Fruit fly (Drosophila melanogaster) whole organism, embryonic: Measurements from ENCODE around the gene Lamtor5.
A peak's percentile ranks its signal among the peaks of the same experiment; 100 is the strongest.

Experiments
- Abd-B ChIP-seq: fragments of 200-800 bp; sonication (Bioruptor generic); optimal IDR thresholded peaks from 2 replicates; lab custom pipeline; 2018; ENCODE audit warnings: missing biosample characterization, mild to moderate bottlenecking, missing genetic modification characterization, moderate library complexity
- Blimp-1 ChIP-seq: fragments of 200-800 bp; sonication (Bioruptor generic); optimal IDR thresholded peaks from 3 replicates; lab custom pipeline; 2018; ENCODE audit warnings: missing biosample characterization, missing genetic modification characterization, mild to moderate bottlenecking, moderate library complexity, missing genetic modification reagents
- C15 ChIP-seq: fragments of 200-800 bp; sonication (Bioruptor generic); IDR thresholded peaks from 3 replicates; pipeline ENCODE4 v1.3.6; 2022; ENCODE audit warnings: missing biosample characterization, missing genetic modification characterization
- CG1024 ChIP-seq: fragments of 200-800 bp; sonication (Bioruptor generic); IDR thresholded peaks from 2 replicates; pipeline ENCODE4 v1.3.6; 2022; ENCODE audit warnings: missing biosample characterization, missing genetic modification characterization
- CG11093 ChIP-seq: fragments of 200-800 bp; sonication (Bioruptor generic); IDR thresholded peaks from 3 replicates; pipeline ENCODE4 v1.3.6; 2022; ENCODE audit warnings: missing biosample characterization, missing genetic modification characterization
- CG11398 ChIP-seq: fragments of 200-800 bp; sonication (Bioruptor generic); optimal IDR thresholded peaks from 2 replicates; lab custom pipeline; 2016; ENCODE audit warnings: missing biosample characterization, missing genetic modification characterization
- CG12299 ChIP-seq: fragments of 200-800 bp; sonication (Bioruptor generic); optimal IDR thresholded peaks from 2 replicates; lab custom pipeline; 2018; ENCODE audit warnings: missing biosample characterization, mild to moderate bottlenecking, missing genetic modification characterization
- CG12391 ChIP-seq: fragments of 200-800 bp; sonication (Bioruptor generic); optimal IDR thresholded peaks from 3 replicates; lab custom pipeline; 2018; ENCODE audit warnings: missing biosample characterization, mild to moderate bottlenecking, missing genetic modification characterization, moderate library complexity
- CG16863 ChIP-seq: fragments of 200-800 bp; sonication (Bioruptor generic); optimal IDR thresholded peaks from 3 replicates; lab custom pipeline; 2016; ENCODE audit warnings: missing biosample characterization, missing genetic modification characterization
- CG17359 ChIP-seq: fragments of 200-800 bp; sonication (Bioruptor generic); optimal IDR thresholded peaks from 3 replicates; lab custom pipeline; 2018; ENCODE audit warnings: missing biosample characterization, mild to moderate bottlenecking, missing genetic modification characterization, moderate library complexity
- CG17361 ChIP-seq: fragments of 200-800 bp; sonication (Bioruptor generic); IDR thresholded peaks from 3 replicates; pipeline ENCODE4 v1.3.6; 2022; ENCODE audit warnings: missing biosample characterization, missing genetic modification characterization
- CG2129 ChIP-seq: fragments of 200-800 bp; sonication (Bioruptor generic); IDR thresholded peaks from 2 replicates; pipeline ENCODE4 v1.3.6; 2022; ENCODE audit warnings: missing biosample characterization, missing genetic modification characterization; ENCODE audit not compliant: partially characterized antibody
- CG5953 ChIP-seq: fragments of 200-800 bp; sonication (Bioruptor generic); IDR thresholded peaks from 2 replicates; pipeline ENCODE4 v1.3.6; 2022; ENCODE audit warnings: missing biosample characterization, missing genetic modification characterization
- CG7786 ChIP-seq: fragments of 200-800 bp; sonication (Bioruptor generic); optimal IDR thresholded peaks from 2 replicates; lab custom pipeline; 2016; ENCODE audit warnings: missing biosample characterization, missing genetic modification characterization
- CG8290 ChIP-seq, 3 experiments: fragments of 200-800 bp; sonication (Bioruptor generic); optimal IDR thresholded peaks; 2 replicates each; lab custom pipeline; 2016 to 2019; ENCODE audit warnings: missing biosample characterization in 3 of 3, missing genetic modification characterization in 3 of 3, mild to moderate bottlenecking in 2 of 3, moderate library complexity in 1 of 3
- CG8359 ChIP-seq: fragments of 200-800 bp; sonication (Bioruptor generic); optimal IDR thresholded peaks from 2 replicates; lab custom pipeline; 2017; ENCODE audit warnings: missing biosample characterization, mild to moderate bottlenecking, missing genetic modification characterization, borderline replicate concordance
- CG9817 ChIP-seq: fragments of 200-800 bp; sonication (Bioruptor generic); optimal IDR thresholded peaks from 2 replicates; lab custom pipeline; 2018; ENCODE audit warnings: missing biosample characterization, mild to moderate bottlenecking, missing genetic modification characterization, moderate library complexity
- Dfd ChIP-seq, 2 experiments: fragments of >200 bp; optimal IDR thresholded peaks; 2 replicates each; lab custom pipeline; 2017; ENCODE audit warnings: missing biosample characterization in 2 of 2, missing genetic modification characterization in 2 of 2
- Dp ChIP-seq: fragments of 200-800 bp; sonication (Bioruptor generic); optimal IDR thresholded peaks from 2 replicates; lab custom pipeline; 2018; ENCODE audit warnings: missing biosample characterization, mild to moderate bottlenecking, missing genetic modification characterization, moderate library complexity
- H2.0 ChIP-seq: fragments of 200-800 bp; sonication (Bioruptor generic); IDR thresholded peaks from 2 replicates; pipeline ENCODE4 v1.3.6; 2022; ENCODE audit warnings: missing biosample characterization, missing genetic modification characterization
- HmgD ChIP-seq: fragments of 200-800 bp; sonication (Bioruptor generic); optimal IDR thresholded peaks from 3 replicates; lab custom pipeline; 2016; ENCODE audit warnings: missing biosample characterization, missing genetic modification characterization
- Hr3 ChIP-seq: fragments of 200-800 bp; sonication (Bioruptor generic); optimal IDR thresholded peaks from 3 replicates; lab custom pipeline; 2016; ENCODE audit warnings: missing biosample characterization, missing genetic modification characterization
- Hr39 ChIP-seq: fragments of >200 bp; optimal IDR thresholded peaks from 2 replicates; lab custom pipeline; 2017
- Lhr ChIP-seq: fragments of 200-800 bp; sonication (Bioruptor generic); optimal IDR thresholded peaks from 3 replicates; lab custom pipeline; 2017; ENCODE audit warnings: mild to moderate bottlenecking, missing biosample characterization, missing genetic modification reagents, missing genetic modification characterization
- Max ChIP-seq: fragments of 200-800 bp; sonication (Bioruptor generic); optimal IDR thresholded peaks from 2 replicates; lab custom pipeline; 2016; ENCODE audit warnings: missing biosample characterization, mild to moderate bottlenecking, missing genetic modification characterization
- Tbp ChIP-seq: fragments of >200 bp; optimal IDR thresholded peaks from 2 replicates; lab custom pipeline; 2018; ENCODE audit warnings: missing biosample characterization, missing genetic modification characterization
- ac ChIP-seq: fragments of 200-800 bp; sonication (Bioruptor generic); optimal IDR thresholded peaks from 3 replicates; lab custom pipeline; 2017; ENCODE audit warnings: missing biosample characterization, mild to moderate bottlenecking, missing genetic modification characterization
- bowl ChIP-seq: fragments of 200-800 bp; sonication (Bioruptor generic); IDR thresholded peaks from 2 replicates; pipeline ENCODE4 v1.3.6; 2022; ENCODE audit warnings: missing biosample characterization, missing genetic modification characterization
- dati ChIP-seq: fragments of 200-800 bp; sonication (Bioruptor generic); IDR thresholded peaks from 2 replicates; pipeline ENCODE4 v1.3.6; 2022; ENCODE audit warnings: missing biosample characterization, missing genetic modification characterization
- ewg ChIP-seq: fragments of 200-800 bp; sonication (Bioruptor generic); optimal IDR thresholded peaks from 3 replicates; lab custom pipeline; 2017; ENCODE audit warnings: mild to moderate bottlenecking, missing biosample characterization, missing genetic modification reagents, missing genetic modification characterization
- ftz-f1 ChIP-seq: fragments of 200-800 bp; sonication (Bioruptor generic); optimal IDR thresholded peaks from 2 replicates; lab custom pipeline; 2016; ENCODE audit warnings: missing biosample characterization, missing genetic modification characterization
- gcm ChIP-seq: fragments of 200-800 bp; sonication (Bioruptor generic); optimal IDR thresholded peaks from 2 replicates; lab custom pipeline; 2019; ENCODE audit warnings: missing biosample characterization, mild to moderate bottlenecking, missing genetic modification characterization, moderate library complexity
- gfzf ChIP-seq: fragments of 200-800 bp; sonication (Bioruptor generic); optimal IDR thresholded peaks from 2 replicates; lab custom pipeline; 2016; ENCODE audit warnings: missing biosample characterization, mild to moderate bottlenecking, missing genetic modification characterization, moderate library complexity
- gsb-n ChIP-seq: fragments of 200-800 bp; sonication (Bioruptor generic); optimal IDR thresholded peaks from 3 replicates; lab custom pipeline; 2018; ENCODE audit warnings: missing biosample characterization, mild to moderate bottlenecking, missing genetic modification characterization
- gt ChIP-seq: fragments of 200-800 bp; sonication (Bioruptor generic); IDR thresholded peaks from 2 replicates; pipeline ENCODE4 v1.3.6; 2022; ENCODE audit warnings: missing biosample characterization, missing genetic modification characterization
- ham ChIP-seq: fragments of 200-800 bp; sonication (Bioruptor generic); IDR thresholded peaks from 2 replicates; pipeline ENCODE4 v1.3.6; 2022; ENCODE audit warnings: missing biosample characterization, missing genetic modification characterization
- hb ChIP-seq: fragments of 200-800 bp; sonication (Bioruptor generic); IDR thresholded peaks from 3 replicates; pipeline ENCODE4 v1.3.6; 2022; ENCODE audit warnings: missing biosample characterization, missing genetic modification characterization; ENCODE audit not compliant: partially characterized antibody
- hkb ChIP-seq, 2 experiments: fragments of 200-800 bp in 1 of 2; fragments of >200 bp in 1 of 2; sonication (Bioruptor generic) in 1 of 2; IDR thresholded peaks in 1 of 2; optimal IDR thresholded peaks in 1 of 2; 2 replicates each; pipeline versions ENCODE4 v1.3.6 to Lab custom; 2017 to 2022; ENCODE audit warnings: missing biosample characterization in 1 of 2, missing genetic modification characterization in 1 of 2
- hth ChIP-seq: fragments of >200 bp; optimal IDR thresholded peaks from 2 replicates; lab custom pipeline; 2017; ENCODE audit warnings: inconsistent platforms
- jigr1 ChIP-seq: fragments of 200-800 bp; sonication (Bioruptor generic); IDR thresholded peaks from 3 replicates; pipeline ENCODE4 v1.3.6; 2022; ENCODE audit warnings: missing biosample characterization, missing genetic modification characterization
- jumu ChIP-seq: fragments of 200-800 bp; sonication (Bioruptor generic); optimal IDR thresholded peaks from 3 replicates; lab custom pipeline; 2016; ENCODE audit warnings: missing biosample characterization, missing genetic modification characterization
- kni ChIP-seq: fragments of 200-800 bp; sonication (Bioruptor generic); optimal IDR thresholded peaks from 3 replicates; lab custom pipeline; 2017; ENCODE audit warnings: mild to moderate bottlenecking, missing biosample characterization, missing genetic modification reagents, missing genetic modification characterization
- repo ChIP-seq: fragments of 200-800 bp; sonication (Bioruptor generic); optimal IDR thresholded peaks from 2 replicates; lab custom pipeline; 2016; ENCODE audit warnings: missing biosample characterization, missing genetic modification characterization
- sens ChIP-seq: fragments of 200-800 bp; sonication (Bioruptor generic); peaks from one replicate; lab custom pipeline; 2016; ENCODE audit warnings: missing biosample characterization, missing genetic modification characterization
- shn ChIP-seq: fragments of 200-800 bp; sonication (Bioruptor generic); optimal IDR thresholded peaks from 3 replicates; lab custom pipeline; 2016; ENCODE audit warnings: missing biosample characterization, missing genetic modification characterization
- so ChIP-seq: fragments of 200-800 bp; sonication (Bioruptor generic); IDR thresholded peaks from 3 replicates; pipeline ENCODE4 v1.3.6; 2022; ENCODE audit warnings: missing biosample characterization, missing genetic modification characterization
- tin ChIP-seq: fragments of 200-800 bp; sonication (Bioruptor generic); optimal IDR thresholded peaks from 3 replicates; lab custom pipeline; 2016; ENCODE audit warnings: missing biosample characterization, missing genetic modification characterization
- trh ChIP-seq: fragments of 200-800 bp; sonication (Bioruptor generic); optimal IDR thresholded peaks from 2 replicates; lab custom pipeline; 2016; ENCODE audit warnings: missing biosample characterization, missing genetic modification characterization
- unpg ChIP-seq: fragments of 200-800 bp; sonication (Bioruptor generic); optimal IDR thresholded peaks from 3 replicates; lab custom pipeline; 2018; ENCODE audit warnings: missing biosample characterization, mild to moderate bottlenecking, missing genetic modification characterization, moderate library complexity
- vnd ChIP-seq: fragments of 200-800 bp; sonication (Bioruptor generic); IDR thresholded peaks from 3 replicates; pipeline ENCODE4 v1.3.6; 2022; ENCODE audit warnings: missing biosample characterization, missing genetic modification characterization; ENCODE audit not compliant: partially characterized antibody
- wek ChIP-seq: fragments of 200-800 bp; sonication (Bioruptor generic); optimal IDR thresholded peaks from 3 replicates; lab custom pipeline; 2018; ENCODE audit warnings: missing biosample characterization, mild to moderate bottlenecking, missing genetic modification characterization, moderate library complexity

Lamtor5 gene

DNA sequence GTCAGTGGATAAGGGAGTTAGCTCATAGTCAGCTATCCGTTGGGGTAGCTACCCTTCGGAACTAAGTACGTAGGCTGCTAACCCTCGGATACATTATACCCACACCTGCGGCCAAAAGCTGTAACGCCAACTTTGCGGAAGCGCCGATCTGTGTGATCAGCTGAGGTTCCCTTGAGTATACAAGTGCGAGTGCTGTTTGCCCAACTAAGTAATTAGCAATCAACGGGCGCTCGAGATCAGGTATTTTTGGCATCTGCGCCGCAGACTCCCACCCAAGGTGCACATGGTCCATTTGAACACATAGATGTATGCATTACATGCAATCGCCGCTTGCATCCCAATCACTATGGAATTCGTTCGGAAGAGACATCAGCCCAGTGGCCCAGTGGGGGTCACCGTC is 4.7 kb downstream of the Lamtor5 start (continued):
- TF ChIP-seq CG12391 (tag; lab: Kevin White, UChicago) (no peak), CG12299 (tag; lab: Kevin White, UChicago) (peak; percentile 72), kni (GFP tag; lab: Kevin White, UChicago) (no peak), Dfd (GFP tag; optimal IDR thresholded peaks at IDR 0.05; lab: Kevin White, UChicago) (no peak), HmgD (no peak), vnd (GFP tag; lab: Robert Waterston, UW) (no peak), gsb-n (tag; lab: Kevin White, UChicago) (no peak), sens (GFP tag; lab: Kevin White, UChicago) (peak; percentile 88), jigr1 (GFP tag; lab: Robert Waterston, UW) (no peak), CG11398 (GFP tag; lab: Kevin White, UChicago) (peak; percentile 67), Lhr (GFP tag; lab: Kevin White, UChicago) (no peak), CG17359 (tag; lab: Kevin White, UChicago) (peak; percentile 55), gcm (GFP tag; lab: Kevin White, UChicago) (no peak), wek (GFP tag; lab: Kevin White, UChicago) (peak; percentile 75), hth (no peak), Tbp (GFP tag; lab: Kevin White, UChicago) (no peak), CG8359 (GFP tag; lab: Kevin White, UChicago) (no peak), CG7786 (GFP tag; lab: Kevin White, UChicago) (peak; percentile 23), gfzf (GFP tag; lab: Kevin White, UChicago) (no peak), ac (GFP tag; lab: Kevin White, UChicago) (no peak), so (GFP tag; lab: Robert Waterston, UW) (peak; percentile 87; the same call in 2 of the 3 replicates), CG8290 (GFP tag; optimal IDR thresholded peaks at IDR 0.05; lab: Kevin White, UChicago) (no peak), CG8290 (tag; optimal IDR thresholded peaks at IDR 0.05; lab: Kevin White, UChicago) (peak in 1 of 2 experiments; percentile 96), tin (GFP tag; lab: Kevin White, UChicago) (no peak), hkb (optimal IDR thresholded peaks at IDR 0.05; lab: Kevin White, UChicago) (no peak), hkb (GFP tag; IDR thresholded peaks at IDR 0.05; lab: Robert Waterston, UW) (peak; percentile 89), Max (GFP tag; lab: Kevin White, UChicago) (peak; percentile 40), Abd-B (GFP tag; lab: Kevin White, UChicago) (no peak), CG1024 (GFP tag; lab: Robert Waterston, UW) (0 out of 2 replicates have a peak, but pooled peaks have one; percentile 13), ftz-f1 (GFP tag; lab: Kevin White, UChicago) (no peak), CG16863 (GFP tag; lab: Kevin White, UChicago) (no peak), CG17361 (GFP tag; lab: Robert Waterston, UW) (no peak), CG9817 (tag; lab: Kevin White, UChicago) (peak; percentile 40), Hr3 (GFP tag; lab: Kevin White, UChicago) (no peak), bowl (GFP tag; lab: Robert Waterston, UW) (no peak), shn (peak; percentile 16), hb (GFP tag; lab: Robert Waterston, UW) (no peak), CG11093 (no peak), repo (GFP tag; lab: Kevin White, UChicago) (peak; percentile 34), unpg (GFP tag; lab: Kevin White, UChicago) (peak; percentile 36), Dp (GFP tag; lab: Kevin White, UChicago) (no peak), gt (GFP tag; lab: Robert Waterston, UW) (no peak), ewg (GFP tag; lab: Kevin White, UChicago) (peak; percentile 9), dati (GFP tag; lab: Robert Waterston, UW) (no peak), Hr39 (no peak), trh (peak; percentile 39), H2.0 (GFP tag; lab: Robert Waterston, UW) (peak; percentile 27; the same call in 1 of the 2 replicates), Blimp-1 (GFP tag; lab: Kevin White, UChicago) (no peak), CG2129 (GFP tag; lab: Robert Waterston, UW) (no peak), CG5953 (GFP tag; lab: Robert Waterston, UW) (peak; percentile 51; the same call in 1 of the 2 replicates), C15 (GFP tag; lab: Robert Waterston, UW) (peak; percentile 71; the same call in 1 of the 3 replicates), ham (peak; percentile 66; the same call in 1 of the 2 replicates), jumu (peak; percentile 51)
